Worm (Caenorhabditis elegans): ENCODE data around the gene erd-2.2.

Gene erd-2.2

ce11 chrIII:5940525-5940974 is 33.7 kb downstream of the erd-2.2 start (continued):
- TF ChIP-seq F44E2.7 (GFP tag; IDR thresholded peaks at IDR 0.05), result no peak
- TF ChIP-seq lin-29 (GFP tag; IDR thresholded peaks at IDR 0.05), result no peak; the same call in 1 of the 2 replicates
- TF ChIP-seq ceh-44 (GFP tag; IDR thresholded peaks at IDR 0.05), result no peak
- no peak for TF ChIP-seq unc-39 (tag; optimal IDR thresholded peaks at IDR 0.05)
- peak; percentile 66 for TF ChIP-seq nhr-11 (tag; optimal IDR thresholded peaks at IDR 0.05)
- no peak for TF ChIP-seq ZK546.5 (tag; optimal IDR thresholded peaks at IDR 0.05)
- TF ChIP-seq hlh-30 (tag; optimal IDR thresholded peaks at IDR 0.05; ENCODE audit: insufficient read depth), result peak; percentile 98
- no peak for TF ChIP-seq dpl-1 (GFP tag; optimal IDR thresholded peaks at IDR 0.05)
- TF ChIP-seq madf-5 (GFP tag; IDR thresholded peaks at IDR 0.05), result 0 out of 4 replicates have a peak, but pooled peaks of 1 of the 2 experiments have one; percentile 11
- TF ChIP-seq nhr-42 (GFP tag; IDR thresholded peaks at IDR 0.05), result no peak
- TF ChIP-seq pha-4 (GFP tag; IDR thresholded peaks at IDR 0.05), result peak; percentile 51; the same call in 1 of the 2 replicates
- TF ChIP-seq pha-4 (tag; optimal IDR thresholded peaks at IDR 0.05), result peak; percentile 69
- TF ChIP-seq F37D6.2 (tag; optimal IDR thresholded peaks at IDR 0.05), result no peak
- no peak for TF ChIP-seq nhr-41 (GFP tag; IDR thresholded peaks at IDR 0.05)

DNA sequence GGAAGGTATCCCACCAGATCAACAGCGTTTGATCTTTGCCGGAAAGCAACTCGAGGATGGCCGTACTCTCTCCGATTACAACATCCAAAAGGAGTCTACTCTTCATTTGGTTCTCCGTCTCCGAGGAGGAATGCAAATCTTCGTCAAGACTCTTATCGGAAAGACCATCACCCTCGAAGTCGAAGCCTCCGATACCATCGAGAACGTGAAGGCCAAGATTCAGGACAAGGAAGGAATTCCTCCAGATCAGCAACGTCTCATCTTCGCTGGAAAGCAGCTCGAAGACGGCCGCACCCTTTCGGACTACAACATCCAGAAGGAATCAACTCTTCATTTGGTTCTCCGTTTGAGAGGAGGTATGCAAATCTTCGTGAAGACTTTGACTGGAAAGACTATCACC is 35.3 kb downstream of the erd-2.2 start:
- TF ChIP-seq F44E2.7 (GFP tag; IDR thresholded peaks at IDR 0.05) (no peak), daf-16 (GFP tag; optimal IDR thresholded peaks at IDR 0.05) (no peak), daf-16 (tag; optimal IDR thresholded peaks at IDR 0.05) (no peak), madf-5 (GFP tag; IDR thresholded peaks at IDR 0.05) (no peak), spr-1 (tag; optimal IDR thresholded peaks at IDR 0.05) (no peak), hif-1 (tag; optimal IDR thresholded peaks at IDR 0.05) (no peak), zfp-2 (tag; optimal IDR thresholded peaks at IDR 0.05) (no peak), F26F4.8 (GFP tag; conservative IDR thresholded peaks at IDR 0.05) (no peak), dmd-6 (GFP tag; IDR thresholded peaks at IDR 0.05) (no peak), tag-97 (GFP tag; IDR thresholded peaks at IDR 0.05) (no peak), php-3 (GFP tag; IDR thresholded peaks at IDR 0.05) (no peak), daf-12 (tag; optimal IDR thresholded peaks at IDR 0.05) (no peak), lin-29 (GFP tag; IDR thresholded peaks at IDR 0.05) (no peak), hmg-1.1 (GFP tag; IDR thresholded peaks at IDR 0.05) (0 out of 2 replicates have a peak, but pooled peaks have one; percentile 13), nhr-48 (tag; optimal IDR thresholded peaks at IDR 0.05) (no peak), ctbp-1 (GFP tag; IDR thresholded peaks at IDR 0.05) (0 out of 2 replicates have a peak, but pooled peaks have one; percentile 6), unc-39 (tag; optimal IDR thresholded peaks at IDR 0.05) (no peak), pha-4 (GFP tag; IDR thresholded peaks at IDR 0.05) (peak; percentile 5; the same call in 1 of the 2 replicates), pha-4 (tag; optimal IDR thresholded peaks at IDR 0.05) (no peak), ceh-44 (GFP tag; IDR thresholded peaks at IDR 0.05) (no peak), set-16 (GFP tag; IDR thresholded peaks at IDR 0.05) (0 out of 2 replicates have a peak, but pooled peaks have one; percentile 10), egl-43 (GFP tag; IDR thresholded peaks at IDR 0.05) (peak; percentile 52; the same call in 1 of the 2 replicates), ama-1 (optimal IDR thresholded peaks at IDR 0.05) (no peak)

- TF ChIP-seq nhr-25 (tag; optimal IDR thresholded peaks at IDR 0.05; ENCODE audit: borderline replicate concordance, insufficient read depth), result no peak
- TF ChIP-seq ztf-11 (tag; optimal IDR thresholded peaks at IDR 0.05), result no peak
- TF ChIP-seq R02D3.7 (tag; optimal IDR thresholded peaks at IDR 0.05), result no peak
- peak in 1 of 2 experiments; percentile 90 for TF ChIP-seq unc-62 (GFP tag; optimal IDR thresholded peaks at IDR 0.05 in 1 of 2)
- no peak for TF ChIP-seq unc-62 (tag; optimal IDR thresholded peaks at IDR 0.05)
- peak; percentile 29 for TF ChIP-seq hmg-1.1 (GFP tag; IDR thresholded peaks at IDR 0.05)
- no peak for TF ChIP-seq zip-11 (GFP tag; IDR thresholded peaks at IDR 0.05)
- TF ChIP-seq lin-38 (GFP tag; IDR thresholded peaks at IDR 0.05), result peak; percentile 70
- TF ChIP-seq aly-2 (tag; optimal IDR thresholded peaks at IDR 0.05), result peak; percentile 55
- peak; percentile 31 for TF ChIP-seq nhr-111 (GFP tag; optimal IDR thresholded peaks at IDR 0.05)
- TF ChIP-seq pqm-1 (tag; optimal IDR thresholded peaks at IDR 0.05), result no peak
- TF ChIP-seq tag-97 (GFP tag; IDR thresholded peaks at IDR 0.05), result no peak
- TF ChIP-seq spr-1 (tag; optimal IDR thresholded peaks at IDR 0.05), result peak; percentile 46
- TF ChIP-seq attf-4 (tag; optimal IDR thresholded peaks at IDR 0.05), result peak; percentile 46
- no peak for TF ChIP-seq daf-8 (GFP tag; IDR thresholded peaks at IDR 0.05)
- TF ChIP-seq lin-13 (GFP tag; optimal IDR thresholded peaks at IDR 0.05), result peak; percentile 79
- TF ChIP-seq nhr-42 (GFP tag; IDR thresholded peaks at IDR 0.05), result peak; percentile 67
- peak; percentile 95 for TF ChIP-seq mep-1 (tag; optimal IDR thresholded peaks at IDR 0.05)
- no peak for TF ChIP-seq spr-3 (GFP tag; optimal IDR thresholded peaks at IDR 0.05)
- TF ChIP-seq duxl-1 (tag; optimal IDR thresholded peaks at IDR 0.05; ENCODE audit: poor library complexity), result peak; percentile 5
- TF ChIP-seq sdz-12 (GFP tag; optimal IDR thresholded peaks at IDR 0.05), result no peak
Measured at ce11 chrIII:5943368-5944180, 36.7 kb downstream of the erd-2.2 start.

Data from whole organism, L4 larva.